Worm (Caenorhabditis elegans): ENCODE results near the gene C34C6.3.

DNA sequence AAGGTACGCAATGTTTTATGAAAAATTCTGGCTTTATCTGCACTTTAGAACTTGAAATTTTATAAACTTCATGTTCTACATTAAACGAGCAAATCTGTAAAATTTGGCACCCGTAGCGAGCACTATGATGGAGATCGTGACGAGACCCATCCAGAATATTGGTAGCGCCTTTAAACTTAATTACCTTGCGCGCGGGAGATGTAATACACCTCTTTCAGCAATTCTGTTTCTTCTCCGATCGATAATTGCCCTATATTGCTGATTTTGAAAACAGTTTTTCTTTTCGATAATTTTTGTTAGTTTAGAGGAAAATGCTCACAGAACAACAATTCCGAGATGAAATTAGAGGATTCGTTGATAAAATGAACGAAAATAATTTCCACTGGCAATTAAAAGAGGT lies 32.9 kb upstream of the C34C6.3 start, which contains the start of gene atg-10:
- TF ChIP-seq ceh-100 (GFP tag; IDR thresholded peaks at IDR 0.05) (no peak), ztf-25 (GFP tag; IDR thresholded peaks at IDR 0.05) (no peak), Y53G8AR.9 (GFP tag; conservative IDR thresholded peaks at IDR 0.05) (no peak), bed-1 (GFP tag; IDR thresholded peaks at IDR 0.05) (no peak), ceh-79 (tag; optimal IDR thresholded peaks at IDR 0.05) (no peak), nhr-179 (tag; optimal IDR thresholded peaks at IDR 0.05) (no peak)
